Worm (Caenorhabditis elegans) whole organism, midembryonic: ENCODE data around the gene T25G12.3.

ENCODE experiments used
- cog-1 ChIP-seq: sonication (generic microtip); optimal IDR thresholded peaks from 2 replicates; lab custom pipeline; 2016; ENCODE audit warnings: missing genetic modification characterization, missing compliant biosample characterization
- ztf-29 ChIP-seq: fragments of 200-800 bp; sonication (Bioruptor generic); IDR thresholded peaks from 2 replicates; pipeline ENCODE4 v1.3.6; 2022; ENCODE audit warnings: missing genetic modification reagents, missing genetic modification characterization, missing compliant biosample characterization

ce11 chrX:17203399-17203798, 28.0 kb upstream of the T25G12.3 start:
- TF ChIP-seq cog-1 (tag; lab: Kevin White, UChicago) (no peak), ztf-29 (no peak)
